6 worm cellular contexts compared by ENCODE assay signal in genomic region chrIII:12686457-12687250, ce11.
TF ChIP-seq lines count a peak whose summit lies in the region.

No protein-coding gene starts in this region.

TF ChIP-seq in whole organism, L1 larva, 84 proteins besides CTCF, POLR2A, EP300 and RAD21:
- TF ChIP-seq mab-9 (GFP tag; IDR thresholded peaks at IDR 0.05; lab: Robert Waterston, UW): 0 out of 2 replicates have a peak, but pooled peaks have one; percentile 22
- TF ChIP-seq sup-37 (GFP tag; optimal IDR thresholded peaks at IDR 0.05; lab: Kevin White, UChicago): no peak
- no peak for TF ChIP-seq C34B4.2 (tag; optimal IDR thresholded peaks at IDR 0.05; lab: Kevin White, UChicago)
- TF ChIP-seq nhr-85 (tag; lab: Kevin White, UChicago): peak; percentile 9
TF ChIP-seq in whole organism, L1 larva: peak in this region for 2.

TF ChIP-seq in whole organism, L4 larva, 104 proteins besides CTCF, POLR2A, EP300 and RAD21:
- peak; percentile 43 for TF ChIP-seq lin-38 (GFP tag; IDR thresholded peaks at IDR 0.05; lab: Robert Waterston, UW)
- 0 out of 2 replicates have a peak, but pooled peaks have one; percentile 32 for TF ChIP-seq dmd-8 (GFP tag; IDR thresholded peaks at IDR 0.05; lab: Robert Waterston, UW)
- TF ChIP-seq pha-4 (GFP tag; IDR thresholded peaks at IDR 0.05; lab: Robert Waterston, UW): 0 out of 2 replicates have a peak, but pooled peaks have one; percentile 28
- no peak for TF ChIP-seq pha-4 (tag; optimal IDR thresholded peaks at IDR 0.05; lab: Kevin White, UChicago)
- 0 out of 2 replicates have a peak, but pooled peaks have one; percentile 42 for TF ChIP-seq Y105C5A.15 (GFP tag; IDR thresholded peaks at IDR 0.05; lab: Robert Waterston, UW)
- no peak for TF ChIP-seq nhr-111 (GFP tag; optimal IDR thresholded peaks at IDR 0.05; lab: Kevin White, UChicago)
- TF ChIP-seq Y48G9A.11 (GFP tag; IDR thresholded peaks at IDR 0.05; lab: Robert Waterston, UW): peak; percentile 62; the same call in 1 of the 2 replicates
- TF ChIP-seq set-16 (GFP tag; IDR thresholded peaks at IDR 0.05; lab: Robert Waterston, UW): peak; percentile 70
- no peak for TF ChIP-seq zfp-3 (GFP tag; conservative IDR thresholded peaks at IDR 0.05; lab: Robert Waterston, UW)
- peak; percentile 64 for TF ChIP-seq aha-1 (tag; lab: Kevin White, UChicago)
- TF ChIP-seq arid-1 (GFP tag; conservative IDR thresholded peaks at IDR 0.05; lab: Robert Waterston, UW): 0 out of 2 replicates have a peak, but pooled peaks have one; percentile 16

TF ChIP-seq in whole organism, early embryonic, 17 proteins besides CTCF, POLR2A, EP300 and RAD21:
- TF ChIP-seq ceh-36 (tag; optimal IDR thresholded peaks at IDR 0.05; lab: Kevin White, UChicago): no peak
- peak; percentile 34 for TF ChIP-seq ama-1 (optimal IDR thresholded peaks at IDR 0.05; lab: Kevin White, UChicago)
- TF ChIP-seq ceh-13 (GFP tag; optimal IDR thresholded peaks at IDR 0.05; lab: Kevin White, UChicago): no peak

TF ChIP-seq in whole organism, late embryonic, 69 proteins besides CTCF, POLR2A, EP300 and RAD21:
- TF ChIP-seq elt-4 (tag; optimal IDR thresholded peaks at IDR 0.05; lab: Kevin White, UChicago) (no peak), sox-2 (GFP tag; IDR thresholded peaks at IDR 0.05; lab: Robert Waterston, UW) (no peak), lin-11 (tag; optimal IDR thresholded peaks at IDR 0.05; lab: Kevin White, UChicago) (no peak), pha-2 (tag; optimal IDR thresholded peaks at IDR 0.05; lab: Kevin White, UChicago) (no peak), K02D7.2 (tag; optimal IDR thresholded peaks at IDR 0.05; lab: Kevin White, UChicago) (peak; percentile 15), madf-2 (tag; optimal IDR thresholded peaks at IDR 0.05; lab: Kevin White, UChicago) (no peak), pha-4 (tag; optimal IDR thresholded peaks at IDR 0.05; lab: Kevin White, UChicago) (no peak), hlh-15 (tag; optimal IDR thresholded peaks at IDR 0.05; lab: Kevin White, UChicago) (no peak), ceh-48 (tag; optimal IDR thresholded peaks at IDR 0.05; lab: Kevin White, UChicago) (no peak)

TF ChIP-seq in whole organism, midembryonic, 9 proteins besides CTCF, POLR2A, EP300 and RAD21:
- TF ChIP-seq ref-1 (GFP tag; conservative IDR thresholded peaks at IDR 0.05; lab: Robert Waterston, UW) (no peak), flt-1 (GFP tag; IDR thresholded peaks at IDR 0.05; lab: Robert Waterston, UW) (0 out of 2 replicates have a peak, but pooled peaks have one; percentile 24)

TF ChIP-seq in whole organism, young adult, 124 proteins besides CTCF, POLR2A, EP300 and RAD21:
- no peak for TF ChIP-seq lag-1 (GFP tag; IDR thresholded peaks at IDR 0.05; lab: Robert Waterston, UW)
- TF ChIP-seq ama-1 (optimal IDR thresholded peaks at IDR 0.05; lab: Kevin White, UChicago): no peak
- TF ChIP-seq ama-1 (GFP tag; optimal IDR thresholded peaks at IDR 0.05; lab: Kevin White, UChicago): peak in 1 of 2 experiments; percentile 23
- TF ChIP-seq hsf-1 (GFP tag; IDR thresholded peaks at IDR 0.05; lab: Robert Waterston, UW): peak; percentile 53; the same call in 1 of the 2 replicates
- 0 out of 2 replicates have a peak, but pooled peaks have one; percentile 72 for TF ChIP-seq aptf-3 (GFP tag; IDR thresholded peaks at IDR 0.05; lab: Robert Waterston, UW)
- TF ChIP-seq ceh-91 (GFP tag; IDR thresholded peaks at IDR 0.05; lab: Robert Waterston, UW): no peak
- TF ChIP-seq nhr-120 (GFP tag; IDR thresholded peaks at IDR 0.05; lab: Robert Waterston, UW): no peak
- no peak for TF ChIP-seq atf-7 (tag; optimal IDR thresholded peaks at IDR 0.05; lab: Kevin White, UChicago)
- TF ChIP-seq dpff-1 (tag; optimal IDR thresholded peaks at IDR 0.05; lab: Kevin White, UChicago): no peak
- TF ChIP-seq madf-6 (GFP tag; IDR thresholded peaks at IDR 0.05; lab: Robert Waterston, UW): peak; percentile 70
- 0 out of 2 replicates have a peak, but pooled peaks have one; percentile 65 for TF ChIP-seq ceh-58 (GFP tag; IDR thresholded peaks at IDR 0.05; lab: Robert Waterston, UW)
- TF ChIP-seq bed-1 (GFP tag; IDR thresholded peaks at IDR 0.05; lab: Robert Waterston, UW): 0 out of 2 replicates have a peak, but pooled peaks have one; percentile 18
- TF ChIP-seq attf-6 (GFP tag; IDR thresholded peaks at IDR 0.05; lab: Robert Waterston, UW): peak; percentile 39; the same call in 1 of the 2 replicates
- peak; percentile 33 for TF ChIP-seq F52B5.7 (tag; optimal IDR thresholded peaks at IDR 0.05; lab: Kevin White, UChicago)
- TF ChIP-seq snpc-1.3 (tag; optimal IDR thresholded peaks at IDR 0.05; lab: Kevin White, UChicago; ENCODE audit: insufficient read depth): peak; percentile 3
- no peak for TF ChIP-seq xnd-1 (tag; optimal IDR thresholded peaks at IDR 0.05; lab: Kevin White, UChicago)
- 0 out of 2 replicates have a peak, but pooled peaks have one; percentile 49 for TF ChIP-seq ztf-25 (GFP tag; IDR thresholded peaks at IDR 0.05; lab: Robert Waterston, UW)
- TF ChIP-seq ekl-4 (GFP tag; IDR thresholded peaks at IDR 0.05; lab: Robert Waterston, UW): peak; percentile 78; the same call in 1 of the 2 replicates
- TF ChIP-seq die-1 (tag; optimal IDR thresholded peaks at IDR 0.05; lab: Kevin White, UChicago): peak; percentile 21
- TF ChIP-seq lin-54 (GFP tag; optimal IDR thresholded peaks at IDR 0.05; lab: Kevin White, UChicago): peak; percentile 47
- no peak for TF ChIP-seq tbx-9 (tag; optimal IDR thresholded peaks at IDR 0.05; lab: Kevin White, UChicago; ENCODE audit: borderline replicate concordance)
- TF ChIP-seq somi-1 (GFP tag; optimal IDR thresholded peaks at IDR 0.05; lab: Kevin White, UChicago): no peak
- TF ChIP-seq chd-7 (tag; optimal IDR thresholded peaks at IDR 0.05; lab: Kevin White, UChicago): peak; percentile 43
- TF ChIP-seq lin-26 (GFP tag; IDR thresholded peaks at IDR 0.05; lab: Robert Waterston, UW): peak; percentile 63
- TF ChIP-seq B0336.3 (GFP tag; IDR thresholded peaks at IDR 0.05; lab: Robert Waterston, UW): peak; percentile 67; the same call in 1 of the 2 replicates
- no peak for TF ChIP-seq Y67H2A.10 (GFP tag; conservative IDR thresholded peaks at IDR 0.05; lab: Robert Waterston, UW)
- no peak for TF ChIP-seq hmg-1.2 (GFP tag; IDR thresholded peaks at IDR 0.05; lab: Robert Waterston, UW)
- TF ChIP-seq tlf-1 (GFP tag; optimal IDR thresholded peaks at IDR 0.05; lab: Kevin White, UChicago): peak; percentile 29
- peak; percentile 29 for TF ChIP-seq tbp1 (GFP tag; optimal IDR thresholded peaks at IDR 0.05; lab: Kevin White, UChicago)
- TF ChIP-seq zfh-2 (GFP tag; conservative IDR thresholded peaks at IDR 0.05; lab: Robert Waterston, UW): peak; percentile 33; the same call in 1 of the 2 replicates
- TF ChIP-seq F39B2.1 (GFP tag; IDR thresholded peaks at IDR 0.05; lab: Robert Waterston, UW): peak; percentile 32; the same call in 1 of the 2 replicates
- TF ChIP-seq nfyb-1 (GFP tag; IDR thresholded peaks at IDR 0.05; lab: Robert Waterston, UW): peak; percentile 35; the same call in 1 of the 2 replicates
- no peak for TF ChIP-seq gei-17 (GFP tag; optimal IDR thresholded peaks at IDR 0.05; lab: Kevin White, UChicago)
- TF ChIP-seq Y79H2A.3 (GFP tag; conservative IDR thresholded peaks at IDR 0.05; lab: Robert Waterston, UW): 0 out of 2 replicates have a peak, but pooled peaks have one; percentile 32
- TF ChIP-seq ceh-100 (GFP tag; IDR thresholded peaks at IDR 0.05; lab: Robert Waterston, UW): no peak
- TF ChIP-seq mcd-1 (GFP tag; IDR thresholded peaks at IDR 0.05; lab: Robert Waterston, UW): 0 out of 2 replicates have a peak, but pooled peaks have one; percentile 27
- peak; percentile 77 for TF ChIP-seq Y53G8AR.9 (GFP tag; conservative IDR thresholded peaks at IDR 0.05; lab: Robert Waterston, UW)
- TF ChIP-seq akir-1 (GFP tag; optimal IDR thresholded peaks at IDR 0.05; lab: Kevin White, UChicago): no peak
- peak; percentile 92 for TF ChIP-seq madf-3 (GFP tag; IDR thresholded peaks at IDR 0.05; lab: Robert Waterston, UW)
- no peak for TF ChIP-seq T26A5.8 (tag; optimal IDR thresholded peaks at IDR 0.05; lab: Kevin White, UChicago)
- TF ChIP-seq snpc-3.4 (tag; optimal IDR thresholded peaks at IDR 0.05; lab: Kevin White, UChicago): peak; percentile 31
- TF ChIP-seq ceh-27 (GFP tag; optimal IDR thresholded peaks at IDR 0.05; lab: Kevin White, UChicago): no peak
- TF ChIP-seq lsl-1 (GFP tag; optimal IDR thresholded peaks at IDR 0.05; lab: Kevin White, UChicago): peak; percentile 6
- TF ChIP-seq mel-28 (tag; optimal IDR thresholded peaks at IDR 0.05; lab: Kevin White, UChicago; ENCODE audit: borderline replicate concordance): peak; percentile 48
TF ChIP-seq in whole organism, young adult: peak in this region for 28.
